Worm (Caenorhabditis elegans): ENCODE results near the gene F53B2.5.

ce11 chrIV:12560568-12560967, 29.6 kb upstream of the F53B2.5 start, which contains the start of gene snb-7:
- no peak for TF ChIP-seq ama-1 (optimal IDR thresholded peaks at IDR 0.05)
- TF ChIP-seq aly-1 (tag; optimal IDR thresholded peaks at IDR 0.05): no peak
- TF ChIP-seq pes-1 (GFP tag; IDR thresholded peaks at IDR 0.05): no peak
